Worm (Caenorhabditis elegans) whole organism, L1 larva: Measurements from ENCODE around the gene K10D11.5.

Experiments used
- F16B12.6 ChIP-seq: fragments of 150-350 bp; optimal IDR thresholded peaks from 2 replicates; lab custom pipeline; 2014; ENCODE audit warnings: missing biosample characterization, missing genetic modification characterization
- aha-1 ChIP-seq: fragments of 150-350 bp; optimal IDR thresholded peaks from 2 replicates; lab custom pipeline; 2014; ENCODE audit warnings: missing biosample characterization, missing genetic modification characterization
- aly-2 ChIP-seq: fragments of 150-350 bp; optimal IDR thresholded peaks from 2 replicates; lab custom pipeline; 2014; ENCODE audit warnings: missing biosample characterization, missing genetic modification characterization
- ama-1 ChIP-seq: fragments of 150-350 bp; optimal IDR thresholded peaks from 2 replicates; lab custom pipeline; 2014
- nhr-12 ChIP-seq: sonication (generic microtip); optimal IDR thresholded peaks from 2 replicates; lab custom pipeline; 2017; ENCODE audit warnings: missing biosample characterization, missing genetic modification characterization
- nhr-76 ChIP-seq: sonication (generic microtip); optimal IDR thresholded peaks from 2 replicates; lab custom pipeline; 2017; ENCODE audit warnings: missing biosample characterization, missing genetic modification characterization
- unc-98 ChIP-seq: fragments of 200-800 bp; sonication (Bioruptor generic); IDR thresholded peaks from 2 replicates; pipeline ENCODE4 v1.3.6; 2022; ENCODE audit warnings: missing genetic modification characterization, missing compliant biosample characterization

- no peak for TF ChIP-seq aha-1
- no peak for TF ChIP-seq aly-2 (tag; lab: Kevin White, UChicago)
- TF ChIP-seq ama-1, result no peak
- TF ChIP-seq nhr-12, result no peak
- TF ChIP-seq F16B12.6 (tag; lab: Kevin White, UChicago), result no peak
- TF ChIP-seq nhr-76 (tag; lab: Kevin White, UChicago), result no peak
- TF ChIP-seq unc-98, result no peak
Observed at ce11 chrIV:12942633-12943032, 49.0 kb downstream of the K10D11.5 start, which contains the start of gene dct-19.
